Fruit fly (Drosophila melanogaster): ENCODE results near the gene CG43703.

Gene CG43703

DNA sequence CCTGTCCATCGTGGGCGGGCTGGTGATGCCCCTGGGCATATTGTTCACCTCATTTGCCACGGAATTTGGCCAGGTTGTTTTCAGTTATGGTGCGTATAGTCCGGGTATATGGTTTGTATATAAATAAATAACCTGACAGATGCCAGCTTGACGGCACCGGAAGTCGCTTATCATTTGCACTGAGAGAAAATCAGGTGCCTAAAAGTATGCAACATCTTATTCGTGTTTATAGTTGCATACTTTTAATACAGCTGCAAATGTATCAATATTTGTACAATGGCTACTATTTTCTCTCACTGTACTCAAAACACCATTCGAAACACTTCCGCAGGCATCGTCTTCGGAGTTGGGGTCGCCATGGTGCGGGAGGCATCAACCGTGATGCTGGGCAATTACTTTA is 16.6 kb upstream of the CG43703 start:
- TF ChIP-seq Spps (tag; optimal IDR thresholded peaks at IDR 0.05) (no peak), CG7556 (GFP tag; optimal IDR thresholded peaks at IDR 0.05) (no peak), CoRest (tag; optimal IDR thresholded peaks at IDR 0.05) (no peak), fd64A (GFP tag; optimal IDR thresholded peaks at IDR 0.05) (no peak), ase (GFP tag; IDR thresholded peaks at IDR 0.05) (no peak), sqz (GFP tag; optimal IDR thresholded peaks at IDR 0.05) (no peak), CG9727 (GFP tag; optimal IDR thresholded peaks at IDR 0.05) (peak; percentile 29), PHDP (tag; optimal IDR thresholded peaks at IDR 0.05) (peak; percentile 40), CG30020 (tag; optimal IDR thresholded peaks at IDR 0.05) (no peak), sc (optimal IDR thresholded peaks at IDR 0.05) (no peak), sc (GFP tag; optimal IDR thresholded peaks at IDR 0.05) (no peak), CG34422 (GFP tag; IDR thresholded peaks at IDR 0.05) (0 out of 3 replicates have a peak, but pooled peaks have one; percentile 45), CG2120 (GFP tag; optimal IDR thresholded peaks at IDR 0.05) (peak; percentile 49), bcd (GFP tag; optimal IDR thresholded peaks at IDR 0.05) (peak; percentile 17), ind (GFP tag; optimal IDR thresholded peaks at IDR 0.05) (no peak), CG1647 (GFP tag; optimal IDR thresholded peaks at IDR 0.05) (no peak), Ptx1 (GFP tag; IDR thresholded peaks at IDR 0.05) (no peak), caup (GFP tag; optimal IDR thresholded peaks at IDR 0.05; ENCODE audit: severe bottlenecking) (no peak), HLH3B (GFP tag; IDR thresholded peaks at IDR 0.05) (no peak), CG7357 (GFP tag; IDR thresholded peaks at IDR 0.05) (no peak), Blimp-1 (GFP tag; optimal IDR thresholded peaks at IDR 0.05) (no peak), NfI (GFP tag; optimal IDR thresholded peaks at IDR 0.05) (peak; percentile 51), Neu2 (GFP tag; optimal IDR thresholded peaks at IDR 0.05; ENCODE audit: borderline replicate concordance) (no peak), en (GFP tag; optimal IDR thresholded peaks at IDR 0.05) (no peak), Antp (GFP tag; optimal IDR thresholded peaks at IDR 0.05) (no peak), CG13287 (GFP tag; IDR thresholded peaks at IDR 0.05; ENCODE audit: partially characterized antibody) (no peak), Fer3 (tag; optimal IDR thresholded peaks at IDR 0.05) (peak; percentile 13), CG8359 (GFP tag; optimal IDR thresholded peaks at IDR 0.05; ENCODE audit: borderline replicate concordance) (no peak), CG6791 (GFP tag; IDR thresholded peaks at IDR 0.05; ENCODE audit: partially characterized antibody) (no peak), Lim3 (GFP tag; IDR thresholded peaks at IDR 0.05) (no peak), Atf6 (GFP tag; IDR thresholded peaks at IDR 0.05) (no peak), tgo (GFP tag; IDR thresholded peaks at IDR 0.05) (no peak), CG4854 (GFP tag; optimal IDR thresholded peaks at IDR 0.05) (no peak), CG14441 (GFP tag; IDR thresholded peaks at IDR 0.05) (no peak), CG42726 (GFP tag; IDR thresholded peaks at IDR 0.05; ENCODE audit: partially characterized antibody) (no peak), NFAT (GFP tag; IDR thresholded peaks at IDR 0.05) (no peak), CG11456 (GFP tag; IDR thresholded peaks at IDR 0.05) (peak; percentile 64; the same call in 2 of the 3 replicates), Rx (GFP tag; IDR thresholded peaks at IDR 0.05) (no peak), bbx (GFP tag; IDR thresholded peaks at IDR 0.05; ENCODE audit: partially characterized antibody) (no peak), Awh (GFP tag; IDR thresholded peaks at IDR 0.05) (no peak), Doc3 (GFP tag; IDR thresholded peaks at IDR 0.05; ENCODE audit: partially characterized antibody) (no peak), fu2 (GFP tag; optimal IDR thresholded peaks at IDR 0.05) (no peak), CG8944 (GFP tag; optimal IDR thresholded peaks at IDR 0.05) (no peak), CG11247 (GFP tag; IDR thresholded peaks at IDR 0.05) (no peak), Dfd (GFP tag; optimal IDR thresholded peaks at IDR 0.05) (no peak), ttk (GFP tag; IDR thresholded peaks at IDR 0.05) (0 out of 2 replicates have a peak, but pooled peaks have one; percentile 18), row (GFP tag; IDR thresholded peaks at IDR 0.05) (peak; percentile 41; the same call in 2 of the 3 replicates), phol (tag; optimal IDR thresholded peaks at IDR 0.05) (no peak), CG12219 (GFP tag; optimal IDR thresholded peaks at IDR 0.05) (peak; percentile 31), danr (GFP tag; IDR thresholded peaks at IDR 0.05) (no peak), Sry-β (GFP tag; optimal IDR thresholded peaks at IDR 0.05) (no peak)

Measured in whole organism, embryonic.